Fruit fly (Drosophila melanogaster) whole organism, pupa: ENCODE measurements around the gene Sidpn.

ENCODE experiments used
- CG10348 ChIP-seq: fragments of 200-800 bp; sonication (Bioruptor generic); IDR thresholded peaks from 2 replicates; pipeline ENCODE4 v1.3.6; 2022; ENCODE audit warnings: missing biosample characterization, missing genetic modification characterization
- CG12605 ChIP-seq: fragments of 200-800 bp; sonication (Bioruptor generic); IDR thresholded peaks from 2 replicates; pipeline ENCODE4 v1.3.6; 2022; ENCODE audit warnings: missing biosample characterization, missing genetic modification characterization
- CG13204 ChIP-seq: fragments of 200-800 bp; sonication (Bioruptor generic); optimal IDR thresholded peaks from 2 replicates; lab custom pipeline; 2018; ENCODE audit warnings: missing biosample characterization, mild to moderate bottlenecking, missing genetic modification characterization, moderate library complexity
- CG14655 ChIP-seq: fragments of 200-800 bp; sonication (Bioruptor generic); optimal IDR thresholded peaks from 3 replicates; lab custom pipeline; 2017; ENCODE audit warnings: mild to moderate bottlenecking, missing biosample characterization, missing genetic modification reagents, missing genetic modification characterization
- CG15710 ChIP-seq: fragments of 200-800 bp; sonication (Bioruptor generic); optimal IDR thresholded peaks from 2 replicates; lab custom pipeline; 2018; ENCODE audit warnings: missing biosample characterization, mild to moderate bottlenecking, missing genetic modification characterization, moderate library complexity
- CG17806 ChIP-seq: fragments of 200-800 bp; sonication (Bioruptor generic); optimal IDR thresholded peaks from 2 replicates; lab custom pipeline; 2018; ENCODE audit warnings: missing biosample characterization, mild to moderate bottlenecking, missing genetic modification characterization, moderate library complexity
- CG32121 ChIP-seq: fragments of 200-800 bp; sonication (Bioruptor generic); IDR thresholded peaks from 2 replicates; pipeline ENCODE4 v1.3.6; 2022; ENCODE audit warnings: missing biosample characterization, missing genetic modification characterization
- CG34367 ChIP-seq: fragments of 200-800 bp; sonication (Bioruptor generic); optimal IDR thresholded peaks from 2 replicates; lab custom pipeline; 2018; ENCODE audit warnings: missing biosample characterization, mild to moderate bottlenecking, missing genetic modification characterization
- CG4496 ChIP-seq: fragments of 200-800 bp; sonication (Bioruptor generic); IDR thresholded peaks from 3 replicates; pipeline ENCODE4 v1.3.6; 2022; ENCODE audit warnings: missing biosample characterization, missing genetic modification characterization
- CG8159 ChIP-seq: fragments of 200-800 bp; sonication (Bioruptor generic); optimal IDR thresholded peaks from 3 replicates; lab custom pipeline; 2018; ENCODE audit warnings: missing biosample characterization, mild to moderate bottlenecking, missing genetic modification characterization, moderate library complexity
- CG8301 ChIP-seq: fragments of 200-800 bp; sonication (Bioruptor generic); optimal IDR thresholded peaks from 2 replicates; lab custom pipeline; 2018; ENCODE audit warnings: missing biosample characterization, mild to moderate bottlenecking, missing genetic modification characterization
- CG9948 ChIP-seq: fragments of 200-800 bp; sonication (Bioruptor generic); optimal IDR thresholded peaks from 2 replicates; lab custom pipeline; 2018; ENCODE audit warnings: missing biosample characterization, mild to moderate bottlenecking, missing genetic modification characterization, moderate library complexity
- D1 ChIP-seq: fragments of 200-800 bp; sonication (Bioruptor generic); optimal IDR thresholded peaks from 2 replicates; lab custom pipeline; 2018; ENCODE audit warnings: missing biosample characterization, mild to moderate bottlenecking, missing genetic modification characterization, moderate library complexity
- EcR ChIP-seq: fragments of 200-800 bp; sonication (Bioruptor generic); optimal IDR thresholded peaks from 3 replicates; lab custom pipeline; 2019; ENCODE audit warnings: missing biosample characterization, missing genetic modification characterization, mild to moderate bottlenecking, moderate library complexity, missing genetic modification reagents
- Ets98B ChIP-seq: fragments of 200-800 bp; sonication (Bioruptor generic); IDR thresholded peaks from 2 replicates; pipeline ENCODE4 v1.3.6; 2022; ENCODE audit warnings: missing biosample characterization, missing genetic modification characterization
- Pif1A ChIP-seq: fragments of 200-800 bp; sonication (Bioruptor generic); optimal IDR thresholded peaks from 3 replicates; lab custom pipeline; 2016; ENCODE audit warnings: missing biosample characterization, missing genetic modification characterization
- Pif1B ChIP-seq: fragments of 200-800 bp; sonication (Bioruptor generic); optimal IDR thresholded peaks from 3 replicates; lab custom pipeline; 2016; ENCODE audit warnings: missing biosample characterization, missing genetic modification characterization
- Snoo ChIP-seq: fragments of 200-800 bp; sonication (Bioruptor generic); optimal IDR thresholded peaks from 3 replicates; lab custom pipeline; 2017; ENCODE audit warnings: missing biosample characterization, mild to moderate bottlenecking, missing genetic modification characterization, inconsistent platforms
- fd96Ca ChIP-seq: fragments of 200-800 bp; sonication (Bioruptor generic); IDR thresholded peaks from 3 replicates; pipeline ENCODE4 v1.3.6; 2022; ENCODE audit warnings: missing biosample characterization, missing genetic modification characterization
- gl ChIP-seq: fragments of 200-800 bp; sonication (Bioruptor generic); optimal IDR thresholded peaks from 2 replicates; lab custom pipeline; 2018; ENCODE audit warnings: missing biosample characterization, mild to moderate bottlenecking, missing genetic modification characterization
- rn ChIP-seq: fragments of 200-800 bp; sonication (Bioruptor generic); IDR thresholded peaks from 2 replicates; pipeline ENCODE4 v1.3.6; 2022; ENCODE audit warnings: missing biosample characterization, missing genetic modification characterization

The Sidpn gene

DNA sequence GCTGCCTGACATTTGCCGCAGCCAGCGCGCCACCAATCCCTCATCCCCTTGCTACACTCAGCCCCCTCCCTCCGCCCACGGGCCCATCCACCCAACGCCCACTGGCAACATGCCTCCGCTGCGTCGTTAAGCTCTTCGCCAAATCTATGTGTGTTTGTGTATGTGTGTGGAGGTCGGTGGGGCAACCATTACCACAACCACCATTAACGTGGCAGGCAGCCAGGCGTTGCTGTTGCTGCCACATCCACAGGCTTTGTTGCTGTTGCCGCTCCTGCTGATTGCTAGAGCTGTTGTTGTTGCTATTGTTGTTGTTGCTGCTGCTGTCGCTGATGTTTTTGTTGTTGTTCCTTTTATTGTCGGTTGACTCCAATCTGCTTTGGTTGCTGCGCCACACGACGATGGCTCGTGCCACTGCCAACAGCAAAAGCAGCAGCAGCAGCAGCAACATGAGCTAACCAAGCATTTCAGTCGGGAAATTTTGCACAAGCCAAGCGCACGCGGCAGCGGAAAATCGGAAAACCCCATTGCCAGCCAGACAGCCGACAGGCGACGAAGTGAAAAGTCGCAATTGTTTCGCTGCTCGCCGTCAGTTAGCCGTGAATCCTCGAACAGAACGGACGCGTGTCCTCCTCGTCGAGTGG is at the start of gene Sidpn:
Gene Sidpn, plus strand, starts transcription at position 465 of the 641 bp plus-strand sequence.
- TF ChIP-seq CG34367 (tag; lab: Kevin White, UChicago), result no peak
- peak; percentile 78 for TF ChIP-seq CG13204 (GFP tag; lab: Kevin White, UChicago)
- TF ChIP-seq, all 21 proteins: peak for 1

DNA sequence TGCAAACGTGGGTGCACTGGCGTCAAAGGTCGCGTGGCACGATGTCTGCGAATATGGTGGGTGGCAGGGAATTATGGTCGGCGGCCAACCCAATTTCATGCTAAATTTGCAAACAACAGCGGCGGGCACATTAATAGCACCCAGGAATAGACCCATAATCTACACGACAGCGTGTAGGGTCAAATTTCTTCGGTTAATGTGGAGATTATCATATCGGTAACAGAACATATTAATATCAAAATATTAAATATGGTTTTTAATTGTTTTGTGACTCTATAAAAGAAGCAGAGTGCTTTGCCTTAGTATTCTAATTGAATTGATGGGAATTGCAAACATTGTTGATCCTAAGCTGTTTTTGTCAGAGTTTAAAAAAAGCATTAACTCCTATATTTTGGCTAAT is 48.6 kb upstream of the Sidpn start:
- TF ChIP-seq Pif1B (GFP tag; lab: Kevin White, UChicago) (no peak), CG10348 (GFP tag; lab: Robert Waterston, UW) (no peak), fd96Ca (GFP tag; lab: Robert Waterston, UW) (no peak), CG9948 (tag; lab: Kevin White, UChicago) (no peak), rn (GFP tag; lab: Robert Waterston, UW) (no peak), Pif1A (GFP tag; lab: Kevin White, UChicago) (no peak), Ets98B (GFP tag; lab: Robert Waterston, UW) (no peak), CG34367 (tag; lab: Kevin White, UChicago) (no peak), CG4496 (GFP tag; lab: Robert Waterston, UW) (no peak), CG8159 (tag; lab: Kevin White, UChicago) (no peak), CG14655 (GFP tag; lab: Kevin White, UChicago) (no peak), CG8301 (no peak), Snoo (tag; lab: Kevin White, UChicago) (no peak)

DNA sequence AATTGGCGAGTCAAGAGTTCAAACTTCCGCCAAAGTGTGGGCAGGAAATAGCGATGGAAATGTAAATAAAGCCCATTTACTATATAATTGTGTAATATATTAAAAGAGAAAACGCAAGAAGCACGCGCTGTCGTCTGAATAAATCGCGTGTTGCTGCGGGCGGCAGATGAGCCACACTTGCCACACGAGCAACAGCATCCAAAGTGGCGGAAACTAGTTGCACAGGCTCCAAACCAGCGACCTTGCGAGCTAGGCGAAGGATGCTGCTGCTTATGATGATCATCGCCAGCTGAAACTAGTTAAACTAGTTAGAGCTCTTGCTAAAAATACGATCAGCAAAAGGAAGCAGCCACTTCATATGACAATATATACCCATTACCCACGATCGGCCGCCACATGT is 48.1 kb upstream of the Sidpn start:
- TF ChIP-seq CG12605 (GFP tag; lab: Robert Waterston, UW) (no peak), CG17806 (tag; lab: Kevin White, UChicago) (no peak), Pif1B (GFP tag; lab: Kevin White, UChicago) (no peak), CG15710 (tag; lab: Kevin White, UChicago) (no peak), EcR (GFP tag; lab: Kevin White, UChicago) (peak; percentile 52)
- TF ChIP-seq, all 21 proteins: peak for 1

DNA sequence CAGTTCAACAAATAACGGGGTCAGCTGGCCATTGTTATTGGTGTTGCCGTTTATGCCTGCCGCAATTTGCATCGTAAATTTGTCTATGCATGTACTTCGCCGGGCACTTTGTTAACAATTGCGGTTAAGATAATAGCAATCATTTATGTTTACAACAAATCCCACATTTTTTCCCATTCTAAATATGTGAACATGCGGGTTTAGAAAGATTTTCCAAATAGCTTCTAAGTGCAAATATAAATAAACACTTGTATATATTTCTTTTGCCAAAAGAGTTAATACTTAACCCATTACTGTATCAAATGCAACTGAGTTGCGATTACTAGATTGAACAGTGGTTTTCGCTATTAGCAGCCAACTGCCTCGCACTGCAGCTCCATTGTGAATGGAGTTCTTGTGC is 46.5 kb upstream of the Sidpn start:
- TF ChIP-seq CG10348 (GFP tag; lab: Robert Waterston, UW) (no peak), CG9948 (tag; lab: Kevin White, UChicago) (no peak), Ets98B (GFP tag; lab: Robert Waterston, UW) (peak; percentile 47; the same call in 1 of the 2 replicates), D1 (tag; lab: Kevin White, UChicago) (no peak), rn (GFP tag; lab: Robert Waterston, UW) (no peak), CG34367 (tag; lab: Kevin White, UChicago) (no peak), CG4496 (GFP tag; lab: Robert Waterston, UW) (peak; percentile 71), CG14655 (GFP tag; lab: Kevin White, UChicago) (peak; percentile 26), CG15710 (tag; lab: Kevin White, UChicago) (no peak), Pif1A (GFP tag; lab: Kevin White, UChicago) (no peak), CG8301 (peak; percentile 29), Snoo (tag; lab: Kevin White, UChicago) (no peak), fd96Ca (GFP tag; lab: Robert Waterston, UW) (no peak), CG8159 (tag; lab: Kevin White, UChicago) (no peak), CG17806 (tag; lab: Kevin White, UChicago) (no peak), EcR (GFP tag; lab: Kevin White, UChicago) (no peak), CG13204 (GFP tag; lab: Kevin White, UChicago) (no peak), CG12605 (GFP tag; lab: Robert Waterston, UW) (no peak), Pif1B (GFP tag; lab: Kevin White, UChicago) (no peak)

DNA sequence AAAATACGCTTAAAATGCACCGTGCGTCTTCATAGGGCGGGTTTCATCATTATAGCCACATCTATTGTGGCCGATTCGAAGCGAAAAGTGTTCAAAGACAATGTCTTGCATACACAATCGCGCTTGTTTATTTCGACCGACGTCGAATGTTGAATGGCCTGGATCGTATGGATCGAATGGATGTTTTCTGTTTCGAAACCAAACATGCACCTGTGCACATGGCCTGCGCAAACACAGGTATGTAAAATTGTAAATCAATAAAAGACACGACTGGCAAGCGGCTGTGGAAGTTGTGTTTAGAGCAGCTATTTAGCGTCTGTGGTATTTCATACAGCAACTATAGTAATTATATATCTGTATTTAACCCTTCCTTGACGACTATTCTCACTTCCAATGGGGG is 46.0 kb upstream of the Sidpn start:
- no peak for TF ChIP-seq Pif1B (GFP tag; lab: Kevin White, UChicago)
- no peak for TF ChIP-seq Pif1A (GFP tag; lab: Kevin White, UChicago)
- TF ChIP-seq CG32121 (GFP tag; lab: Robert Waterston, UW), result no peak
- no peak for TF ChIP-seq CG9948 (tag; lab: Kevin White, UChicago)

DNA sequence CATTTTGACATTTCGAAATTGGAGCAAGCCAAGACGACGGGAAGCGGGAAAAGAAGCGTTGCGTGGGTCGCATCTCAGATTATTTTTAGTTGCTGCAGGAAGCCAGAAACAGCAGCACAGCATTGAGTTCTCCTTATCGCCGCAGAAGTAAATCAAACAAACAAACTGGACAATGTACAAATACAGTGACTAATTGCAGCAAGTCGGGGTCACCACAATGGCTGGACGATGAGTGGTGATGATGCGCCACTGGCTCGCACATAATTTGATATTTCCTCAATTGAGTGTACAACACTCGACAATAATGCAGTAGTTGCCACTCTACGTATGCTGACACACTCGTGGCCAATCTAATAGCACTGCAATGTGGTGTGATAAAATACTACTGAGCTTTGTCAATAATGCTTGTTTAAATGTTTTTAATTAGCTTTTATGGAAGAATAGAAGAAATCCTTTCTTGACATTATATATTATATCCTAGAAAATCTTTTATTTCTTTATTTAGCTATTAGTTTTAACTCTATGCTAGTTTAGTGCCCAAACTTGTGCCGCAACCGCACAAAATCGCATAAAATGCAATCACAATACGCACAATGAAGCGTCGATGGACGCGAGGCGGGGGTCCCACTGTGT is 45.4 kb upstream of the Sidpn start:
- TF ChIP-seq Pif1B (GFP tag; lab: Kevin White, UChicago) (peak; percentile 70), D1 (tag; lab: Kevin White, UChicago) (no peak), CG15710 (tag; lab: Kevin White, UChicago) (peak; percentile 74), CG8301 (peak; percentile 79), CG12605 (GFP tag; lab: Robert Waterston, UW) (peak; percentile 64; the same call in 1 of the 2 replicates), EcR (GFP tag; lab: Kevin White, UChicago) (peak; percentile 33), CG10348 (GFP tag; lab: Robert Waterston, UW) (0 out of 2 replicates have a peak, but pooled peaks have one; percentile 20), CG4496 (GFP tag; lab: Robert Waterston, UW) (peak; percentile 87), rn (GFP tag; lab: Robert Waterston, UW) (peak; percentile 58; the same call in 1 of the 2 replicates), CG14655 (GFP tag; lab: Kevin White, UChicago) (peak; percentile 80), CG13204 (GFP tag; lab: Kevin White, UChicago) (peak; percentile 27), CG32121 (GFP tag; lab: Robert Waterston, UW) (peak; percentile 89), fd96Ca (GFP tag; lab: Robert Waterston, UW) (peak; percentile 74), CG17806 (tag; lab: Kevin White, UChicago) (peak; percentile 77), CG8159 (tag; lab: Kevin White, UChicago) (peak; percentile 77), Ets98B (GFP tag; lab: Robert Waterston, UW) (peak; percentile 84), CG34367 (tag; lab: Kevin White, UChicago) (peak; percentile 65), CG9948 (tag; lab: Kevin White, UChicago) (peak; percentile 77), Pif1A (GFP tag; lab: Kevin White, UChicago) (peak; percentile 75), Snoo (tag; lab: Kevin White, UChicago) (no peak), gl (tag; lab: Kevin White, UChicago) (no peak)
